Worm (Caenorhabditis elegans): ENCODE results near the gene srj-23.

srj-23 gene

DNA sequence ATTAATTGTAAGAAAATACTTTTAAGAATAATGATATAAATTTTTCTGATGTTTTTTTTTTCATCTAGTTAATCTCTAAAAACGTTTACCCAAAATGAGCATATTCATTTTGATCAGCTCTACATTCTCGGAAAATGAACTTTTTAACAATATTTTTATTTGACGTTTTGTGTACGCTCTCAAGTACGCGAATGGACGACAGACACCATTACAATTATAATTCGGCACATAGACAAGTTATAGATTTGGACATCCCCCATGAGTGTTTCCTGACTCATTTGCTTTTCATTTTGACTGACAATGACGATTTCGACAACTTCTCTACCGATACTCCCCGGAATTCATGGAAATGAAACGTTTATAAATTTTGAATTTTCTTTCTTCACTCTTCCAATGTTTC is 47.7 kb downstream of the srj-23 start, which contains the start of gene sru-27:
TSS of gene sru-27 (plus strand) at position 301 of the 400 bp plus-strand sequence.
- no peak for TF ChIP-seq nhr-77 (tag; optimal IDR thresholded peaks at IDR 0.05)
- TF ChIP-seq ama-1 (optimal IDR thresholded peaks at IDR 0.05) = no peak
- TF ChIP-seq nhr-11 (tag; optimal IDR thresholded peaks at IDR 0.05) = no peak
- TF ChIP-seq lin-39 (tag; optimal IDR thresholded peaks at IDR 0.05) = no peak
- TF ChIP-seq R02D3.7 (tag; optimal IDR thresholded peaks at IDR 0.05) = no peak
- TF ChIP-seq nhr-6 (tag; optimal IDR thresholded peaks at IDR 0.05) = no peak
- no peak for TF ChIP-seq mbf-1 (tag; optimal IDR thresholded peaks at IDR 0.05)
